Fruit fly (Drosophila melanogaster): ENCODE results near the gene Dred.

- no peak for TF ChIP-seq spab (GFP tag; optimal IDR thresholded peaks at IDR 0.05)
- TF ChIP-seq cyc (GFP tag; optimal IDR thresholded peaks at IDR 0.05): no peak
- TF ChIP-seq CG11294 (GFP tag; IDR thresholded peaks at IDR 0.05): no peak
- TF ChIP-seq fd85E (GFP tag; optimal IDR thresholded peaks at IDR 0.05): no peak
- TF ChIP-seq CG9139 (GFP tag; optimal IDR thresholded peaks at IDR 0.05): no peak
- no peak for TF ChIP-seq CG10631 (GFP tag; optimal IDR thresholded peaks at IDR 0.05)
- no peak for TF ChIP-seq Hr4 (GFP tag; optimal IDR thresholded peaks at IDR 0.05)
- TF ChIP-seq Met (GFP tag; optimal IDR thresholded peaks at IDR 0.05): no peak
- TF ChIP-seq Blimp-1 (GFP tag; optimal IDR thresholded peaks at IDR 0.05): no peak
- TF ChIP-seq Eip78C (GFP tag): peak; percentile 70
- no peak for TF ChIP-seq CG16779 (tag; optimal IDR thresholded peaks at IDR 0.05)
- no peak for TF ChIP-seq Sox102F (GFP tag; optimal IDR thresholded peaks at IDR 0.05)
- TF ChIP-seq CG15336 (GFP tag; IDR thresholded peaks at IDR 0.05): no peak
Observed at dm6 chr3L:19557996-19558375, 14.0 kb upstream of the Dred start.

Data from whole organism, prepupa.